Fruit fly (Drosophila melanogaster) whole organism, embryonic: ENCODE measurements around the gene CkIIalpha-i3.

Source experiments
- Bgb ChIP-seq: fragments of 200-800 bp; sonication (Bioruptor generic); IDR thresholded peaks from 2 replicates; pipeline ENCODE4 v1.3.6; 2022; ENCODE audit warnings: missing biosample characterization, missing genetic modification characterization; ENCODE audit not compliant: partially characterized antibody
- CG11504 ChIP-seq: fragments of 200-800 bp; sonication (Bioruptor generic); optimal IDR thresholded peaks from 3 replicates; lab custom pipeline; 2019; ENCODE audit warnings: missing biosample characterization, mild to moderate bottlenecking, missing genetic modification characterization, moderate library complexity
- CG12219 ChIP-seq: fragments of 200-800 bp; sonication (Bioruptor generic); optimal IDR thresholded peaks from 3 replicates; lab custom pipeline; 2018; ENCODE audit warnings: missing biosample characterization, mild to moderate bottlenecking, missing genetic modification characterization
- CG13296 ChIP-seq: fragments of 200-800 bp; sonication (Bioruptor generic); optimal IDR thresholded peaks from 3 replicates; lab custom pipeline; 2018; ENCODE audit warnings: missing biosample characterization, mild to moderate bottlenecking, missing genetic modification characterization
- CG13424 ChIP-seq: fragments of 200-800 bp; sonication (Bioruptor generic); optimal IDR thresholded peaks from 2 replicates; lab custom pipeline; 2019; ENCODE audit warnings: missing biosample characterization, mild to moderate bottlenecking, missing genetic modification characterization, moderate library complexity
- CG13894 ChIP-seq: fragments of 200-800 bp; sonication (Bioruptor generic); optimal IDR thresholded peaks from 3 replicates; lab custom pipeline; 2018; ENCODE audit warnings: missing biosample characterization, mild to moderate bottlenecking, missing genetic modification characterization, moderate library complexity
- CG15269 ChIP-seq: fragments of 200-800 bp; sonication (Bioruptor generic); optimal IDR thresholded peaks from 2 replicates; lab custom pipeline; 2018; ENCODE audit warnings: missing biosample characterization, mild to moderate bottlenecking, missing genetic modification characterization, moderate library complexity
- CG15514 ChIP-seq: fragments of 200-800 bp; sonication (Bioruptor generic); optimal IDR thresholded peaks from 3 replicates; lab custom pipeline; 2017; ENCODE audit warnings: missing biosample characterization, missing genetic modification characterization, mild to moderate bottlenecking, moderate library complexity, missing genetic modification reagents
- CG1647 ChIP-seq: fragments of 200-800 bp; sonication (Bioruptor generic); optimal IDR thresholded peaks from 3 replicates; lab custom pipeline; 2016; ENCODE audit warnings: missing biosample characterization, missing genetic modification characterization
- CG31365 ChIP-seq: fragments of 200-800 bp; sonication (Bioruptor generic); optimal IDR thresholded peaks from 2 replicates; lab custom pipeline; 2018; ENCODE audit warnings: missing biosample characterization, mild to moderate bottlenecking, missing genetic modification characterization
- CG32772 ChIP-seq: fragments of 200-800 bp; sonication (Bioruptor generic); IDR thresholded peaks from 2 replicates; pipeline ENCODE4 v1.3.6; 2022; ENCODE audit warnings: missing biosample characterization, missing genetic modification characterization
- CG5245 ChIP-seq: fragments of 200-800 bp; sonication (Bioruptor generic); optimal IDR thresholded peaks from 3 replicates; lab custom pipeline; 2016; ENCODE audit warnings: missing biosample characterization, missing genetic modification characterization
- CG8944 ChIP-seq: fragments of 200-800 bp; sonication (Bioruptor generic); optimal IDR thresholded peaks from 3 replicates; lab custom pipeline; 2016; ENCODE audit warnings: missing biosample characterization, missing genetic modification characterization
- CG9215 ChIP-seq: fragments of 200-800 bp; sonication (Bioruptor generic); IDR thresholded peaks from 2 replicates; pipeline ENCODE4 v1.3.6; 2022; ENCODE audit warnings: missing biosample characterization, missing genetic modification characterization
- Dbx ChIP-seq: fragments of 200-800 bp; sonication (Bioruptor generic); IDR thresholded peaks from 3 replicates; pipeline ENCODE4 v1.3.6; 2022; ENCODE audit warnings: missing biosample characterization, missing genetic modification characterization
- Dip2 ChIP-seq: fragments of 200-800 bp; sonication (Bioruptor generic); IDR thresholded peaks from 2 replicates; pipeline ENCODE4 v1.3.6; 2022; ENCODE audit warnings: missing biosample characterization, missing genetic modification characterization
- Ets65A ChIP-seq: fragments of 200-800 bp; sonication (Bioruptor generic); peaks from one replicate; lab custom pipeline; 2016; ENCODE audit warnings: missing biosample characterization, missing genetic modification characterization
- Gug ChIP-seq: fragments of 200-800 bp; sonication (Bioruptor generic); IDR thresholded peaks from 4 replicates; pipeline ENCODE4 v1.3.6; 2022; ENCODE audit warnings: missing biosample characterization, missing genetic modification characterization
- Hmx ChIP-seq: fragments of 200-800 bp; sonication (Bioruptor generic); optimal IDR thresholded peaks from 2 replicates; lab custom pipeline; 2016; ENCODE audit warnings: missing biosample characterization, missing genetic modification characterization
- Hr3 ChIP-seq: fragments of 200-800 bp; sonication (Bioruptor generic); optimal IDR thresholded peaks from 3 replicates; lab custom pipeline; 2016; ENCODE audit warnings: missing biosample characterization, missing genetic modification characterization
- MESR4 ChIP-seq: fragments of 200-800 bp; sonication (Bioruptor generic); optimal IDR thresholded peaks from 2 replicates; lab custom pipeline; 2018; ENCODE audit warnings: missing biosample characterization, mild to moderate bottlenecking, missing genetic modification characterization, moderate library complexity
- Meics ChIP-seq: fragments of 200-800 bp; sonication (Bioruptor generic); optimal IDR thresholded peaks from 2 replicates; lab custom pipeline; 2017; ENCODE audit warnings: missing biosample characterization, mild to moderate bottlenecking, missing genetic modification characterization
- Mes4 ChIP-seq: fragments of 200-800 bp; sonication (Bioruptor generic); optimal IDR thresholded peaks from 2 replicates; lab custom pipeline; 2016; ENCODE audit warnings: missing biosample characterization, missing genetic modification characterization
- NC2α ChIP-seq: fragments of 200-800 bp; sonication (Bioruptor generic); optimal IDR thresholded peaks from 2 replicates; lab custom pipeline; 2016; ENCODE audit warnings: missing biosample characterization, missing genetic modification characterization
- Poxn ChIP-seq: fragments of 200-800 bp; sonication (Bioruptor generic); IDR thresholded peaks from 2 replicates; pipeline ENCODE4 v1.3.6; 2022; ENCODE audit warnings: missing biosample characterization, missing genetic modification characterization
- Rx ChIP-seq: fragments of 200-800 bp; sonication (Bioruptor generic); IDR thresholded peaks from 2 replicates; pipeline ENCODE4 v1.3.6; 2022; ENCODE audit warnings: missing biosample characterization, missing genetic modification characterization
- Side ChIP-seq: fragments of 200-800 bp; sonication (Bioruptor generic); optimal IDR thresholded peaks from 2 replicates; lab custom pipeline; 2016; ENCODE audit warnings: missing biosample characterization, missing genetic modification characterization
- Sry-β ChIP-seq: fragments of 200-800 bp; sonication (Bioruptor generic); optimal IDR thresholded peaks from 2 replicates; lab custom pipeline; 2018; ENCODE audit warnings: missing biosample characterization, mild to moderate bottlenecking, missing genetic modification characterization, moderate library complexity
- Ssrp ChIP-seq: fragments of 200-800 bp; sonication (Bioruptor generic); optimal IDR thresholded peaks from 2 replicates; lab custom pipeline; 2018; ENCODE audit warnings: missing biosample characterization, mild to moderate bottlenecking, missing genetic modification characterization, moderate library complexity
- Trl ChIP-seq, 3 experiments: fragments of >200 bp in 2 of 3; fragments of 200-800 bp in 1 of 3; sonication (Bioruptor generic) in 1 of 3; optimal IDR thresholded peaks; 2 replicates in 1 of 3; 3 replicates in 2 of 3; lab custom pipeline; 2016 to 2017; ENCODE audit warnings: missing biosample characterization in 1 of 3, missing genetic modification characterization in 1 of 3
- abd-A ChIP-seq: fragments of 200-800 bp; sonication (Bioruptor generic); optimal IDR thresholded peaks from 3 replicates; lab custom pipeline; 2019; ENCODE audit warnings: missing biosample characterization, mild to moderate bottlenecking, missing genetic modification characterization, moderate library complexity
- bab2 ChIP-seq: fragments of 200-800 bp; sonication (Bioruptor generic); optimal IDR thresholded peaks from 2 replicates; lab custom pipeline; 2016; ENCODE audit warnings: missing biosample characterization, missing genetic modification characterization
- corto ChIP-seq: fragments of 200-800 bp; sonication (Bioruptor generic); optimal IDR thresholded peaks from 2 replicates; lab custom pipeline; 2016; ENCODE audit warnings: missing biosample characterization, mild to moderate bottlenecking, missing genetic modification characterization, moderate library complexity
- crp ChIP-seq, 2 experiments: fragments of 200-800 bp; sonication (Bioruptor generic); optimal IDR thresholded peaks; 2 replicates in 1 of 2; 3 replicates in 1 of 2; lab custom pipeline; 2017; ENCODE audit warnings: missing biosample characterization in 2 of 2, missing genetic modification characterization in 2 of 2, mild to moderate bottlenecking in 1 of 2, moderate library complexity in 1 of 2
- dati ChIP-seq: fragments of 200-800 bp; sonication (Bioruptor generic); IDR thresholded peaks from 2 replicates; pipeline ENCODE4 v1.3.6; 2022; ENCODE audit warnings: missing biosample characterization, missing genetic modification characterization
- eve ChIP-seq, 2 experiments: fragments of >200 bp; optimal IDR thresholded peaks; 2 replicates each; lab custom pipeline; 2017; ENCODE audit warnings: missing biosample characterization in 2 of 2, missing genetic modification characterization in 2 of 2
- gcm2 ChIP-seq: fragments of 200-800 bp; sonication (Bioruptor generic); optimal IDR thresholded peaks from 2 replicates; lab custom pipeline; 2016; ENCODE audit warnings: missing biosample characterization, missing genetic modification characterization
- hkb ChIP-seq, 2 experiments: fragments of 200-800 bp in 1 of 2; fragments of >200 bp in 1 of 2; sonication (Bioruptor generic) in 1 of 2; IDR thresholded peaks in 1 of 2; optimal IDR thresholded peaks in 1 of 2; 2 replicates each; pipeline versions ENCODE4 v1.3.6 to Lab custom; 2017 to 2022; ENCODE audit warnings: missing biosample characterization in 1 of 2, missing genetic modification characterization in 1 of 2
- jumu ChIP-seq: fragments of 200-800 bp; sonication (Bioruptor generic); optimal IDR thresholded peaks from 3 replicates; lab custom pipeline; 2016; ENCODE audit warnings: missing biosample characterization, missing genetic modification characterization
- lab ChIP-seq: fragments of 200-800 bp; sonication (Bioruptor generic); optimal IDR thresholded peaks from 3 replicates; lab custom pipeline; 2017; ENCODE audit warnings: missing biosample characterization, missing genetic modification characterization, mild to moderate bottlenecking, moderate library complexity, missing genetic modification reagents
- lilli ChIP-seq: fragments of 200-800 bp; sonication (Bioruptor generic); optimal IDR thresholded peaks from 3 replicates; lab custom pipeline; 2016; ENCODE audit warnings: missing biosample characterization, missing genetic modification characterization
- pb ChIP-seq: fragments of 200-800 bp; sonication (Bioruptor generic); optimal IDR thresholded peaks from 3 replicates; lab custom pipeline; 2016; ENCODE audit warnings: missing biosample characterization, missing genetic modification characterization
- pfk ChIP-seq: fragments of 200-800 bp; sonication (Bioruptor generic); optimal IDR thresholded peaks from 2 replicates; lab custom pipeline; 2018; ENCODE audit warnings: missing biosample characterization, mild to moderate bottlenecking, missing genetic modification characterization, moderate library complexity
- rib ChIP-seq: fragments of 200-800 bp; sonication (Bioruptor generic); IDR thresholded peaks from 2 replicates; pipeline ENCODE4 v1.3.6; 2022; ENCODE audit warnings: missing biosample characterization, missing genetic modification characterization
- salm ChIP-seq: fragments of 200-800 bp; sonication (Bioruptor generic); optimal IDR thresholded peaks from 2 replicates; lab custom pipeline; 2018; ENCODE audit warnings: missing biosample characterization, mild to moderate bottlenecking, missing genetic modification characterization
- seq ChIP-seq: fragments of 200-800 bp; sonication (Bioruptor generic); IDR thresholded peaks from 2 replicates; pipeline ENCODE4 v1.3.6; 2022; ENCODE audit warnings: missing biosample characterization, missing genetic modification characterization
- sr ChIP-seq: fragments of 200-800 bp; sonication (Bioruptor generic); IDR thresholded peaks from 3 replicates; pipeline ENCODE4 v1.3.6; 2022; ENCODE audit warnings: missing biosample characterization, missing genetic modification characterization
- unpg ChIP-seq: fragments of 200-800 bp; sonication (Bioruptor generic); optimal IDR thresholded peaks from 3 replicates; lab custom pipeline; 2018; ENCODE audit warnings: missing biosample characterization, mild to moderate bottlenecking, missing genetic modification characterization, moderate library complexity

Gene CkIIalpha-i3

DNA sequence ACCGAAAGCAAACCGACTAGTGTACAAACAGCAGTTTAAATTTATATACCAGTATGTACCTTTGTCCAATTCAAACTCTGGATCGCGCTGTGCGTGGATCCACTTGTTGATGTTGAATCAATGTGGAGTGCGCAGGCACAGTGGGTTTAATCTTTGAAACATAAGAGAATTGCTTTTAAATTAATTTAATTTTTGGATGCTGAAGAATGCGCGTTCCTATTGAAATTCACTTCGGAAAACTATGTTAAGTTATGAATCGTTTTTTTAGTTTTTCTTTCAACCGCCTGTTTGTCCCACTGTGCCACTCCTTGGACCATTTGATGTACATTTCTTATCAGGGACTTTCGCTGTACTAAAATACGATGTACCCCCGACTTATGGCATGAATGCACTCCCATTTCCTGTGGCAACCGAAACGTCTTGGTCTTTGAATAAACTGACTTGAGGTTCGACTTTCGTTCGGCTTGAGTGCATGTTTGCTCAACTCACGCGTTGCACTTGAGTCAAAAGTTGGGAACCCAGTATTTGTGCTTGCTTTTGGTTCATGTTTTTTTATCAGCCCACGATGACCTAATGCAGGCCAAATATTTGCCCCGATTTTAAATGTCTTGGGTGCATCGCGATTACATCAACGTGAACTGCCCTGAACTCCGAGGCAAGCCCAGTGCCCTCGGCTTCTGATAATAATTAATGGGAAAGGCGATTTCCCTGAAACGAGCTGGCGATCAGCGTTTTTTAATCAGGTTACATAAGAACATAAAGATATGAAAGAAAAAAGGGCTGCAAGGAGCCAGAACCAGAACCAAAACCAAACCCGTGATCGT, 14.3 kb upstream of the CkIIalpha-i3 start (continued):
- TF ChIP-seq NC2α (GFP tag; lab: Kevin White, UChicago), result peak; percentile 89
- peak; percentile 88 for TF ChIP-seq Hr3 (GFP tag; lab: Kevin White, UChicago)
- TF ChIP-seq Trl (optimal IDR thresholded peaks at IDR 0.05; lab: Kevin White, UChicago), result no peak
- TF ChIP-seq Trl (GFP tag; optimal IDR thresholded peaks at IDR 0.05; lab: Kevin White, UChicago), result peak; percentile 97
- TF ChIP-seq crp (GFP tag; optimal IDR thresholded peaks at IDR 0.05; lab: Kevin White, UChicago), result peak in 1 of 2 experiments; percentile 55
- peak; percentile 96 for TF ChIP-seq Rx (GFP tag; lab: Robert Waterston, UW)
- TF ChIP-seq CG11504, result peak; percentile 89
- TF ChIP-seq CG9215 (GFP tag; lab: Robert Waterston, UW), result peak; percentile 69
- peak; percentile 74 for TF ChIP-seq corto (GFP tag; lab: Kevin White, UChicago)
- TF ChIP-seq CG5245 (GFP tag; lab: Kevin White, UChicago), result peak; percentile 93
- peak in 1 of 2 experiments; percentile 96 for TF ChIP-seq eve (GFP tag; optimal IDR thresholded peaks at IDR 0.05; lab: Kevin White, UChicago)
- TF ChIP-seq gcm2 (GFP tag; lab: Kevin White, UChicago), result peak; percentile 89
- no peak for TF ChIP-seq CG13894
- TF ChIP-seq MESR4 (GFP tag; lab: Kevin White, UChicago), result peak; percentile 42
- TF ChIP-seq CG13424, result peak; percentile 87
- peak; percentile 89 for TF ChIP-seq seq (GFP tag; lab: Robert Waterston, UW)
- TF ChIP-seq Ets65A (GFP tag; lab: Kevin White, UChicago), result peak; percentile 97
- no peak for TF ChIP-seq hkb (optimal IDR thresholded peaks at IDR 0.05; lab: Kevin White, UChicago)
- peak; percentile 95 for TF ChIP-seq hkb (GFP tag; IDR thresholded peaks at IDR 0.05; lab: Robert Waterston, UW)
- peak; percentile 94 for TF ChIP-seq salm (tag; lab: Kevin White, UChicago)
- peak; percentile 12 for TF ChIP-seq CG15514 (GFP tag; lab: Kevin White, UChicago)
- TF ChIP-seq Dbx (GFP tag; lab: Robert Waterston, UW), result peak; percentile 43; the same call in 1 of the 3 replicates
- peak; percentile 80 for TF ChIP-seq lab (GFP tag; lab: Kevin White, UChicago)
- peak; percentile 80 for TF ChIP-seq CG1647
- TF ChIP-seq Ssrp (tag; lab: Kevin White, UChicago), result peak; percentile 89
- no peak for TF ChIP-seq rib (GFP tag; lab: Robert Waterston, UW)
- peak; percentile 93 for TF ChIP-seq Side
- TF ChIP-seq pb (GFP tag; lab: Kevin White, UChicago), result peak; percentile 75
- TF ChIP-seq Sry-β (GFP tag; lab: Kevin White, UChicago), result peak; percentile 73
- peak; percentile 90 for TF ChIP-seq dati (GFP tag; lab: Robert Waterston, UW)
- peak; percentile 94 for TF ChIP-seq jumu (GFP tag; lab: Kevin White, UChicago)
- TF ChIP-seq Gug (GFP tag; lab: Robert Waterston, UW), result peak; percentile 84
- no peak for TF ChIP-seq abd-A (tag; lab: Kevin White, UChicago)
- TF ChIP-seq Hmx, result peak; percentile 8
- TF ChIP-seq CG31365 (tag; lab: Kevin White, UChicago), result peak; percentile 59
- no peak for TF ChIP-seq Dip2 (GFP tag; lab: Robert Waterston, UW)
- no peak for TF ChIP-seq CG13296 (GFP tag; lab: Kevin White, UChicago)
- peak; percentile 63 for TF ChIP-seq Meics (GFP tag; lab: Kevin White, UChicago)
- peak; percentile 95 for TF ChIP-seq CG32772
- TF ChIP-seq sr (GFP tag; lab: Robert Waterston, UW), result peak; percentile 79
- TF ChIP-seq lilli, result peak; percentile 86
- TF ChIP-seq Bgb (GFP tag; lab: Robert Waterston, UW), result no peak
- TF ChIP-seq unpg (GFP tag; lab: Kevin White, UChicago), result peak; percentile 96
- TF ChIP-seq pfk (GFP tag; lab: Kevin White, UChicago), result peak; percentile 18
- TF ChIP-seq CG8944, result peak; percentile 89
- no peak for TF ChIP-seq Poxn (GFP tag; lab: Robert Waterston, UW)
- peak; percentile 71 for TF ChIP-seq CG15269
- peak; percentile 88 for TF ChIP-seq CG12219 (GFP tag; lab: Kevin White, UChicago)
- peak; percentile 97 for TF ChIP-seq Mes4 (GFP tag; lab: Kevin White, UChicago)
- TF ChIP-seq bab2 (GFP tag; lab: Kevin White, UChicago), result peak; percentile 95
